Fruit fly (Drosophila melanogaster) whole organism, embryonic: Measurements from ENCODE around the gene slf.

Experiments used
- Bgb ChIP-seq: fragments of 200-800 bp; sonication (Bioruptor generic); IDR thresholded peaks from 2 replicates; pipeline ENCODE4 v1.3.6; 2022; ENCODE audit warnings: missing biosample characterization, missing genetic modification characterization; ENCODE audit not compliant: partially characterized antibody
- Blimp-1 ChIP-seq: fragments of 200-800 bp; sonication (Bioruptor generic); optimal IDR thresholded peaks from 3 replicates; lab custom pipeline; 2018; ENCODE audit warnings: missing biosample characterization, missing genetic modification characterization, mild to moderate bottlenecking, moderate library complexity, missing genetic modification reagents
- CG10654 ChIP-seq: fragments of 200-800 bp; sonication (Bioruptor generic); optimal IDR thresholded peaks from 2 replicates; lab custom pipeline; 2016; ENCODE audit warnings: missing biosample characterization, missing genetic modification characterization
- CG12104 ChIP-seq: fragments of 200-800 bp; sonication (Bioruptor generic); optimal IDR thresholded peaks from 3 replicates; lab custom pipeline; 2016; ENCODE audit warnings: missing biosample characterization, missing genetic modification characterization
- CG12299 ChIP-seq: fragments of 200-800 bp; sonication (Bioruptor generic); optimal IDR thresholded peaks from 2 replicates; lab custom pipeline; 2018; ENCODE audit warnings: missing biosample characterization, mild to moderate bottlenecking, missing genetic modification characterization
- CG14667 ChIP-seq: fragments of 200-800 bp; sonication (Bioruptor generic); IDR thresholded peaks from 2 replicates; pipeline ENCODE4 v1.3.6; 2022; ENCODE audit warnings: missing biosample characterization, missing genetic modification characterization
- CG15269 ChIP-seq: fragments of 200-800 bp; sonication (Bioruptor generic); optimal IDR thresholded peaks from 2 replicates; lab custom pipeline; 2018; ENCODE audit warnings: missing biosample characterization, mild to moderate bottlenecking, missing genetic modification characterization, moderate library complexity
- CG16779 ChIP-seq: fragments of 200-800 bp; sonication (Bioruptor generic); IDR thresholded peaks from 2 replicates; pipeline ENCODE4 v1.3.6; 2022; ENCODE audit warnings: missing biosample characterization, missing genetic modification characterization
- CG17829 ChIP-seq: fragments of 200-800 bp; optimal IDR thresholded peaks from 2 replicates; lab custom pipeline; 2019; ENCODE audit warnings: missing biosample characterization, mild to moderate bottlenecking, missing genetic modification characterization, moderate library complexity
- CG18262 ChIP-seq: fragments of 200-800 bp; optimal IDR thresholded peaks from 3 replicates; lab custom pipeline; 2019; ENCODE audit warnings: missing biosample characterization, mild to moderate bottlenecking, missing genetic modification characterization, moderate library complexity
- CG2678 ChIP-seq: fragments of 200-800 bp; sonication (Bioruptor generic); optimal IDR thresholded peaks from 3 replicates; lab custom pipeline; 2019; ENCODE audit warnings: missing biosample characterization, mild to moderate bottlenecking, missing genetic modification characterization, moderate library complexity
- CG30020 ChIP-seq: fragments of 200-800 bp; optimal IDR thresholded peaks from 2 replicates; lab custom pipeline; 2019; ENCODE audit warnings: missing biosample characterization, mild to moderate bottlenecking, missing genetic modification characterization, moderate library complexity
- CG4820 ChIP-seq: fragments of 200-800 bp; sonication (Bioruptor generic); optimal IDR thresholded peaks from 3 replicates; lab custom pipeline; 2016; ENCODE audit warnings: missing biosample characterization, missing genetic modification characterization
- CG6654 ChIP-seq: fragments of 200-800 bp; sonication (Bioruptor generic); optimal IDR thresholded peaks from 2 replicates; lab custom pipeline; 2017; ENCODE audit warnings: missing biosample characterization, mild to moderate bottlenecking, missing genetic modification characterization
- CG6689 ChIP-seq: fragments of 200-800 bp; sonication (Bioruptor generic); IDR thresholded peaks from 2 replicates; pipeline ENCODE4 v1.3.6; 2022; ENCODE audit warnings: missing biosample characterization, missing genetic modification characterization
- CG8281 ChIP-seq: fragments of 200-800 bp; sonication (Bioruptor generic); optimal IDR thresholded peaks from 2 replicates; lab custom pipeline; 2018; ENCODE audit warnings: missing biosample characterization, mild to moderate bottlenecking, missing genetic modification characterization, moderate library complexity
- CrebB ChIP-seq: fragments of 200-800 bp; sonication (Bioruptor generic); optimal IDR thresholded peaks from 3 replicates; lab custom pipeline; 2018; ENCODE audit warnings: missing biosample characterization, mild to moderate bottlenecking, missing genetic modification characterization
- Dip3 ChIP-seq: fragments of 200-800 bp; sonication (Bioruptor generic); optimal IDR thresholded peaks from 3 replicates; lab custom pipeline; 2016; ENCODE audit warnings: missing biosample characterization, missing genetic modification characterization
- Doc2 ChIP-seq: fragments of 200-800 bp; sonication (Bioruptor generic); IDR thresholded peaks from 2 replicates; pipeline ENCODE4 v1.3.6; 2022; ENCODE audit warnings: missing biosample characterization, missing genetic modification characterization
- Gsc ChIP-seq: fragments of 200-800 bp; sonication (Bioruptor generic); IDR thresholded peaks from 2 replicates; pipeline ENCODE4 v1.3.6; 2022; ENCODE audit warnings: missing biosample characterization, missing genetic modification characterization
- HHEX ChIP-seq: fragments of 200-800 bp; sonication (Bioruptor generic); optimal IDR thresholded peaks from 3 replicates; lab custom pipeline; 2017; ENCODE audit warnings: missing biosample characterization, mild to moderate bottlenecking, missing genetic modification characterization, missing genetic modification reagents
- HmgZ ChIP-seq: fragments of 200-800 bp; sonication (Bioruptor generic); optimal IDR thresholded peaks from 2 replicates; lab custom pipeline; 2018; ENCODE audit warnings: missing biosample characterization, mild to moderate bottlenecking, missing genetic modification characterization
- Lhr ChIP-seq: fragments of 200-800 bp; sonication (Bioruptor generic); optimal IDR thresholded peaks from 3 replicates; lab custom pipeline; 2017; ENCODE audit warnings: mild to moderate bottlenecking, missing biosample characterization, missing genetic modification reagents, missing genetic modification characterization
- MESR4 ChIP-seq: fragments of 200-800 bp; sonication (Bioruptor generic); optimal IDR thresholded peaks from 2 replicates; lab custom pipeline; 2018; ENCODE audit warnings: missing biosample characterization, mild to moderate bottlenecking, missing genetic modification characterization, moderate library complexity
- Mad ChIP-seq: fragments of 200-800 bp; sonication (Bioruptor generic); optimal IDR thresholded peaks from 2 replicates; lab custom pipeline; 2016; ENCODE audit warnings: missing biosample characterization, missing genetic modification characterization
- Ravus ChIP-seq: fragments of 200-800 bp; sonication (Bioruptor generic); IDR thresholded peaks from 2 replicates; pipeline ENCODE4 v1.3.6; 2022; ENCODE audit warnings: missing biosample characterization, missing genetic modification characterization
- Rx ChIP-seq: fragments of 200-800 bp; sonication (Bioruptor generic); IDR thresholded peaks from 2 replicates; pipeline ENCODE4 v1.3.6; 2022; ENCODE audit warnings: missing biosample characterization, missing genetic modification characterization
- Spps ChIP-seq: fragments of 200-800 bp; sonication (Bioruptor generic); optimal IDR thresholded peaks from 2 replicates; lab custom pipeline; 2018; ENCODE audit warnings: missing biosample characterization, mild to moderate bottlenecking, missing genetic modification characterization
- Usf ChIP-seq: fragments of 200-800 bp; sonication (Bioruptor generic); optimal IDR thresholded peaks from 2 replicates; lab custom pipeline; 2017; ENCODE audit warnings: missing genotype, missing biosample characterization, missing genetic modification characterization
- chif ChIP-seq, 2 experiments: fragments of 200-800 bp; sonication (Bioruptor generic); optimal IDR thresholded peaks; 3 replicates each; lab custom pipeline; 2016; ENCODE audit warnings: missing biosample characterization in 2 of 2, missing genetic modification characterization in 2 of 2
- dati ChIP-seq: fragments of 200-800 bp; sonication (Bioruptor generic); IDR thresholded peaks from 2 replicates; pipeline ENCODE4 v1.3.6; 2022; ENCODE audit warnings: missing biosample characterization, missing genetic modification characterization
- dmrt11E ChIP-seq: fragments of 200-800 bp; sonication (Bioruptor generic); optimal IDR thresholded peaks from 3 replicates; lab custom pipeline; 2018; ENCODE audit warnings: missing biosample characterization, mild to moderate bottlenecking, missing genetic modification characterization, moderate library complexity
- dysf ChIP-seq: fragments of 200-800 bp; sonication (Bioruptor generic); IDR thresholded peaks from 3 replicates; pipeline ENCODE4 v1.3.6; 2022; ENCODE audit warnings: missing biosample characterization, missing genetic modification characterization
- emc ChIP-seq: fragments of 200-800 bp; sonication (Bioruptor generic); optimal IDR thresholded peaks from 2 replicates; lab custom pipeline; 2016; ENCODE audit warnings: missing biosample characterization, missing genetic modification characterization
- fd96Cb ChIP-seq: fragments of 200-800 bp; sonication (Bioruptor generic); optimal IDR thresholded peaks from 2 replicates; lab custom pipeline; 2018; ENCODE audit warnings: missing biosample characterization, mild to moderate bottlenecking, missing genetic modification characterization, moderate library complexity
- gsb-n ChIP-seq: fragments of 200-800 bp; sonication (Bioruptor generic); optimal IDR thresholded peaks from 3 replicates; lab custom pipeline; 2018; ENCODE audit warnings: missing biosample characterization, mild to moderate bottlenecking, missing genetic modification characterization
- her ChIP-seq: fragments of 200-800 bp; sonication (Bioruptor generic); optimal IDR thresholded peaks from 2 replicates; lab custom pipeline; 2016; ENCODE audit warnings: missing biosample characterization, missing genetic modification characterization
- lilli ChIP-seq: fragments of 200-800 bp; sonication (Bioruptor generic); optimal IDR thresholded peaks from 3 replicates; lab custom pipeline; 2016; ENCODE audit warnings: missing biosample characterization, missing genetic modification characterization
- lola ChIP-seq, 3 experiments: fragments of >200 bp in 2 of 3; fragments of 200-800 bp in 1 of 3; sonication (Bioruptor generic) in 1 of 3; optimal IDR thresholded peaks; 2 replicates each; lab custom pipeline; 2017 to 2019; ENCODE audit warnings: missing biosample characterization in 3 of 3, missing genetic modification characterization in 3 of 3, mild to moderate bottlenecking in 1 of 3, moderate library complexity in 1 of 3
- lov ChIP-seq, 2 experiments: fragments of 200-800 bp in 1 of 2; fragments of >200 bp in 1 of 2; sonication (Bioruptor generic) in 1 of 2; IDR thresholded peaks in 1 of 2; optimal IDR thresholded peaks in 1 of 2; 2 replicates in 1 of 2; 3 replicates in 1 of 2; pipeline versions ENCODE4 v1.3.6 to Lab custom; 2017 to 2022; ENCODE audit warnings: missing biosample characterization in 1 of 2, missing genetic modification characterization in 1 of 2
- nau ChIP-seq: fragments of 200-800 bp; sonication (Bioruptor generic); optimal IDR thresholded peaks from 3 replicates; lab custom pipeline; 2017; ENCODE audit warnings: missing biosample characterization, mild to moderate bottlenecking, missing genetic modification characterization, missing genetic modification reagents
- oc ChIP-seq: fragments of 200-800 bp; sonication (Bioruptor generic); optimal IDR thresholded peaks from 2 replicates; lab custom pipeline; 2018; ENCODE audit warnings: missing biosample characterization, mild to moderate bottlenecking, missing genetic modification characterization, moderate library complexity
- peb ChIP-seq: fragments of 200-800 bp; sonication (Bioruptor generic); IDR thresholded peaks from 2 replicates; pipeline ENCODE4 v1.3.6; 2022; ENCODE audit warnings: missing biosample characterization, missing genetic modification characterization
- psq ChIP-seq: fragments of 200-800 bp; sonication (Bioruptor generic); optimal IDR thresholded peaks from 2 replicates; lab custom pipeline; 2017; ENCODE audit warnings: missing biosample characterization, missing genetic modification characterization
- sd ChIP-seq: fragments of 200-800 bp; sonication (Bioruptor generic); optimal IDR thresholded peaks from 3 replicates; lab custom pipeline; 2018; ENCODE audit warnings: missing biosample characterization, mild to moderate bottlenecking, missing genetic modification characterization, moderate library complexity
- slou ChIP-seq: fragments of 200-800 bp; sonication (Bioruptor generic); optimal IDR thresholded peaks from 3 replicates; lab custom pipeline; 2016; ENCODE audit warnings: missing biosample characterization, missing genetic modification characterization
- slp2 ChIP-seq: fragments of 200-800 bp; sonication (Bioruptor generic); optimal IDR thresholded peaks from 2 replicates; lab custom pipeline; 2016; ENCODE audit warnings: missing biosample characterization, missing genetic modification characterization
- sqz ChIP-seq: fragments of 200-800 bp; sonication (Bioruptor generic); optimal IDR thresholded peaks from 3 replicates; lab custom pipeline; 2018; ENCODE audit warnings: missing biosample characterization, mild to moderate bottlenecking, missing genetic modification characterization
- sug ChIP-seq: fragments of 200-800 bp; optimal IDR thresholded peaks from 2 replicates; lab custom pipeline; 2019; ENCODE audit warnings: missing biosample characterization, mild to moderate bottlenecking, missing genetic modification characterization, moderate library complexity
- trh ChIP-seq: fragments of 200-800 bp; sonication (Bioruptor generic); optimal IDR thresholded peaks from 2 replicates; lab custom pipeline; 2016; ENCODE audit warnings: missing biosample characterization, missing genetic modification characterization

slf gene

dm6 chr2L:4821319-4821717, 19.6 kb upstream of the slf start (continued):
- TF ChIP-seq CG15269 (tag; lab: Kevin White, UChicago) (peak; percentile 74), trh (GFP tag; lab: Kevin White, UChicago) (no peak), Bgb (GFP tag; lab: Robert Waterston, UW) (no peak), nau (GFP tag; lab: Kevin White, UChicago) (peak; percentile 63), CG6654 (GFP tag; lab: Kevin White, UChicago) (peak; percentile 18), Blimp-1 (GFP tag; lab: Kevin White, UChicago) (peak; percentile 55), chif (GFP tag; optimal IDR thresholded peaks at IDR 0.05; lab: Kevin White, UChicago) (peak; percentile 28 to 32), sqz (GFP tag; lab: Kevin White, UChicago) (peak; percentile 50), Doc2 (no peak), HmgZ (tag; lab: Kevin White, UChicago) (no peak), CG10654 (GFP tag; lab: Kevin White, UChicago) (peak; percentile 20), CG16779 (GFP tag; lab: Robert Waterston, UW) (no peak), psq (GFP tag; lab: Kevin White, UChicago) (no peak), dysf (GFP tag; lab: Robert Waterston, UW) (peak; percentile 84), peb (GFP tag; lab: Robert Waterston, UW) (0 out of 2 replicates have a peak, but pooled peaks have one; percentile 31), dati (GFP tag; lab: Robert Waterston, UW) (no peak), MESR4 (GFP tag; lab: Kevin White, UChicago) (no peak), CG18262 (tag; lab: Kevin White, UChicago) (peak; percentile 83), Gsc (GFP tag; lab: Robert Waterston, UW) (no peak), Mad (GFP tag; lab: Kevin White, UChicago) (peak; percentile 33), CG8281 (tag; lab: Kevin White, UChicago) (no peak), Rx (GFP tag; lab: Robert Waterston, UW) (peak; percentile 42; the same call in 1 of the 2 replicates), lola (GFP tag; optimal IDR thresholded peaks at IDR 0.05; lab: Kevin White, UChicago) (peak in 1 of 3 experiments; percentile 57), CG6689 (peak; percentile 57), Usf (no peak), CG2678 (tag; lab: Kevin White, UChicago) (peak; percentile 90), oc (tag; lab: Kevin White, UChicago) (no peak), fd96Cb (tag; lab: Kevin White, UChicago) (peak; percentile 71), CG4820 (GFP tag; lab: Kevin White, UChicago) (peak; percentile 52), CrebB (tag; lab: Kevin White, UChicago) (no peak), Spps (tag; lab: Kevin White, UChicago) (no peak), CG30020 (tag; lab: Kevin White, UChicago) (peak; percentile 30), slou (GFP tag; lab: Kevin White, UChicago) (peak; percentile 58), CG14667 (GFP tag; lab: Robert Waterston, UW) (peak; percentile 49), slp2 (GFP tag; lab: Kevin White, UChicago) (no peak), lilli (GFP tag; lab: Kevin White, UChicago) (peak; percentile 64), emc (GFP tag; lab: Kevin White, UChicago) (peak; percentile 8), CG12104 (GFP tag; lab: Kevin White, UChicago) (no peak), HHEX (GFP tag; lab: Kevin White, UChicago) (peak; percentile 75), dmrt11E (tag; lab: Kevin White, UChicago) (peak; percentile 18), Ravus (GFP tag; lab: Robert Waterston, UW) (peak; percentile 34), sug (tag; lab: Kevin White, UChicago) (peak; percentile 50), lov (optimal IDR thresholded peaks at IDR 0.05; lab: Kevin White, UChicago) (no peak), lov (GFP tag; IDR thresholded peaks at IDR 0.05; lab: Robert Waterston, UW) (no peak), Dip3 (GFP tag; lab: Kevin White, UChicago) (peak; percentile 4), her (no peak), CG17829 (tag; lab: Kevin White, UChicago) (peak; percentile 6), sd (tag; lab: Kevin White, UChicago) (peak; percentile 27), gsb-n (tag; lab: Kevin White, UChicago) (no peak), Lhr (GFP tag; lab: Kevin White, UChicago) (no peak), CG12299 (tag; lab: Kevin White, UChicago) (peak; percentile 69)
